Fruit fly (Drosophila melanogaster) whole organism, embryonic: ENCODE measurements around the gene Tctp.

Experiments used
- Aef1 ChIP-seq: fragments of 200-800 bp; sonication (Bioruptor generic); IDR thresholded peaks from 3 replicates; pipeline ENCODE4 v1.3.6; 2022; ENCODE audit warnings: missing biosample characterization, missing genetic modification characterization
- Awh ChIP-seq: fragments of 200-800 bp; sonication (Bioruptor generic); IDR thresholded peaks from 2 replicates; pipeline ENCODE4, ENCODE4 v1.3.6; 2022; ENCODE audit warnings: missing biosample characterization, missing genetic modification characterization
- B-H2 ChIP-seq: fragments of 200-800 bp; sonication (Bioruptor generic); optimal IDR thresholded peaks from 2 replicates; lab custom pipeline; 2018; ENCODE audit warnings: missing biosample characterization, mild to moderate bottlenecking, missing genetic modification characterization
- CG12071 ChIP-seq: fragments of 200-800 bp; sonication (Bioruptor generic); optimal IDR thresholded peaks from 3 replicates; lab custom pipeline; 2018; ENCODE audit warnings: missing biosample characterization, mild to moderate bottlenecking, missing genetic modification characterization
- CG12659 ChIP-seq: fragments of 200-800 bp; sonication (Bioruptor generic); optimal IDR thresholded peaks from 3 replicates; lab custom pipeline; 2017; ENCODE audit warnings: mild to moderate bottlenecking, missing biosample characterization, missing genetic modification reagents, missing genetic modification characterization
- CG12942 ChIP-seq: fragments of 200-800 bp; sonication (Bioruptor generic); optimal IDR thresholded peaks from 3 replicates; lab custom pipeline; 2016; ENCODE audit warnings: missing biosample characterization, missing genetic modification characterization
- CG13775 ChIP-seq: fragments of 200-800 bp; sonication (Bioruptor generic); optimal IDR thresholded peaks from 3 replicates; lab custom pipeline; 2017; ENCODE audit warnings: missing biosample characterization, mild to moderate bottlenecking, missing genetic modification characterization
- CG14860 ChIP-seq: fragments of 200-800 bp; sonication (Bioruptor generic); IDR thresholded peaks from 3 replicates; pipeline ENCODE4 v1.3.6; 2022; ENCODE audit warnings: missing biosample characterization, missing genetic modification characterization; ENCODE audit not compliant: partially characterized antibody
- CG15479 ChIP-seq: fragments of 200-800 bp; sonication (Bioruptor generic); optimal IDR thresholded peaks from 3 replicates; lab custom pipeline; 2019; ENCODE audit warnings: missing biosample characterization, mild to moderate bottlenecking, missing genetic modification characterization, moderate library complexity
- CG1603 ChIP-seq: fragments of 200-800 bp; sonication (Bioruptor generic); optimal IDR thresholded peaks from 2 replicates; lab custom pipeline; 2019; ENCODE audit warnings: missing biosample characterization, mild to moderate bottlenecking, missing genetic modification characterization, moderate library complexity
- CG18764 ChIP-seq: fragments of 200-800 bp; sonication (Bioruptor generic); optimal IDR thresholded peaks from 3 replicates; lab custom pipeline; 2016; ENCODE audit warnings: missing biosample characterization, missing genetic modification characterization
- CG3163 ChIP-seq: fragments of 200-800 bp; sonication (Bioruptor generic); optimal IDR thresholded peaks from 3 replicates; lab custom pipeline; 2016; ENCODE audit warnings: missing biosample characterization, missing genetic modification characterization
- CG33557 ChIP-seq: fragments of 200-800 bp; sonication (Bioruptor generic); optimal IDR thresholded peaks from 2 replicates; lab custom pipeline; 2019; ENCODE audit warnings: missing biosample characterization, mild to moderate bottlenecking, missing genetic modification characterization, moderate library complexity
- CG4617 ChIP-seq: fragments of 200-800 bp; sonication (Bioruptor generic); optimal IDR thresholded peaks from 3 replicates; lab custom pipeline; 2016; ENCODE audit warnings: missing biosample characterization, missing genetic modification characterization, borderline replicate concordance
- CG6654 ChIP-seq: fragments of 200-800 bp; sonication (Bioruptor generic); optimal IDR thresholded peaks from 2 replicates; lab custom pipeline; 2017; ENCODE audit warnings: missing biosample characterization, mild to moderate bottlenecking, missing genetic modification characterization
- CG7357 ChIP-seq: fragments of 200-800 bp; sonication (Bioruptor generic); IDR thresholded peaks from 3 replicates; pipeline ENCODE4 v1.3.6; 2022; ENCODE audit warnings: missing biosample characterization, missing genetic modification characterization
- CG7745 ChIP-seq: fragments of 200-800 bp; sonication (Bioruptor generic); optimal IDR thresholded peaks from 2 replicates; lab custom pipeline; 2018; ENCODE audit warnings: missing biosample characterization, mild to moderate bottlenecking, missing genetic modification characterization, moderate library complexity
- CG9215 ChIP-seq: fragments of 200-800 bp; sonication (Bioruptor generic); IDR thresholded peaks from 2 replicates; pipeline ENCODE4 v1.3.6; 2022; ENCODE audit warnings: missing biosample characterization, missing genetic modification characterization
- CG9727 ChIP-seq: fragments of 200-800 bp; sonication (Bioruptor generic); optimal IDR thresholded peaks from 3 replicates; lab custom pipeline; 2017; ENCODE audit warnings: missing biosample characterization, mild to moderate bottlenecking, missing genetic modification characterization
- Dp ChIP-seq: fragments of 200-800 bp; sonication (Bioruptor generic); optimal IDR thresholded peaks from 2 replicates; lab custom pipeline; 2018; ENCODE audit warnings: missing biosample characterization, mild to moderate bottlenecking, missing genetic modification characterization, moderate library complexity
- Dref ChIP-seq: fragments of 200-800 bp; sonication (Bioruptor generic); IDR thresholded peaks from 2 replicates; pipeline ENCODE4 v1.3.6; 2022; ENCODE audit warnings: missing biosample characterization, missing genetic modification characterization
- HLH4C ChIP-seq: fragments of 200-800 bp; sonication (Bioruptor generic); IDR thresholded peaks from 3 replicates; pipeline ENCODE4 v1.3.6; 2022; ENCODE audit warnings: missing biosample characterization, missing genetic modification characterization; ENCODE audit not compliant: partially characterized antibody
- Hand ChIP-seq: fragments of 200-800 bp; sonication (Bioruptor generic); optimal IDR thresholded peaks from 2 replicates; lab custom pipeline; 2017; ENCODE audit warnings: mild to moderate bottlenecking, missing biosample characterization, missing genetic modification reagents, missing genetic modification characterization
- HmgZ ChIP-seq: fragments of 200-800 bp; sonication (Bioruptor generic); optimal IDR thresholded peaks from 2 replicates; lab custom pipeline; 2018; ENCODE audit warnings: missing biosample characterization, mild to moderate bottlenecking, missing genetic modification characterization
- Hr3 ChIP-seq: fragments of 200-800 bp; sonication (Bioruptor generic); optimal IDR thresholded peaks from 3 replicates; lab custom pipeline; 2016; ENCODE audit warnings: missing biosample characterization, missing genetic modification characterization
- Med ChIP-seq: fragments of 200-800 bp; sonication (Bioruptor generic); peaks from one replicate; lab custom pipeline; 2016; ENCODE audit warnings: missing biosample characterization, missing genetic modification characterization, mild to moderate bottlenecking, inconsistent platforms, moderate library complexity
- Myb ChIP-seq: fragments of 200-800 bp; sonication (Bioruptor generic); optimal IDR thresholded peaks from 2 replicates; lab custom pipeline; 2016; ENCODE audit warnings: missing biosample characterization, missing genetic modification characterization
- Side ChIP-seq: fragments of 200-800 bp; sonication (Bioruptor generic); optimal IDR thresholded peaks from 2 replicates; lab custom pipeline; 2016; ENCODE audit warnings: missing biosample characterization, missing genetic modification characterization
- YL-1 ChIP-seq: fragments of 200-800 bp; sonication (Bioruptor generic); optimal IDR thresholded peaks from 3 replicates; lab custom pipeline; 2017; ENCODE audit warnings: missing biosample characterization, mild to moderate bottlenecking, missing genetic modification characterization
- ap ChIP-seq: fragments of 200-800 bp; sonication (Bioruptor generic); IDR thresholded peaks from 2 replicates; pipeline ENCODE4 v1.3.6; 2022; ENCODE audit warnings: missing biosample characterization, missing genetic modification characterization
- ato ChIP-seq: fragments of 200-800 bp; sonication (Bioruptor generic); IDR thresholded peaks from 2 replicates; pipeline ENCODE4 v1.3.6; 2022; ENCODE audit warnings: missing biosample characterization, missing genetic modification characterization; ENCODE audit not compliant: partially characterized antibody
- bbx ChIP-seq: fragments of 200-800 bp; sonication (Bioruptor generic); IDR thresholded peaks from 2 replicates; pipeline ENCODE4 v1.3.6; 2022; ENCODE audit warnings: missing biosample characterization, missing genetic modification characterization; ENCODE audit not compliant: partially characterized antibody
- cad ChIP-seq: fragments of >200 bp; optimal IDR thresholded peaks from 2 replicates; lab custom pipeline; 2017; ENCODE audit warnings: missing biosample characterization, missing genetic modification characterization
- caup ChIP-seq: fragments of 200-800 bp; sonication (Bioruptor generic); optimal IDR thresholded peaks from 3 replicates; lab custom pipeline; 2017; ENCODE audit warnings: missing biosample characterization, mild to moderate bottlenecking, missing genetic modification characterization, moderate library complexity; ENCODE audit not compliant: severe bottlenecking
- cwo ChIP-seq: fragments of 200-800 bp; sonication (Bioruptor generic); optimal IDR thresholded peaks from 3 replicates; lab custom pipeline; 2017; ENCODE audit warnings: missing biosample characterization, missing genetic modification characterization, mild to moderate bottlenecking, moderate library complexity, missing genetic modification reagents
- dysf ChIP-seq: fragments of 200-800 bp; sonication (Bioruptor generic); IDR thresholded peaks from 3 replicates; pipeline ENCODE4 v1.3.6; 2022; ENCODE audit warnings: missing biosample characterization, missing genetic modification characterization
- eyg ChIP-seq: fragments of 200-800 bp; sonication (Bioruptor generic); optimal IDR thresholded peaks from 3 replicates; lab custom pipeline; 2016; ENCODE audit warnings: missing biosample characterization, missing genetic modification characterization
- grau ChIP-seq: fragments of 200-800 bp; optimal IDR thresholded peaks from 3 replicates; lab custom pipeline; 2019; ENCODE audit warnings: missing biosample characterization, mild to moderate bottlenecking, missing genetic modification characterization, moderate library complexity
- hkb ChIP-seq, 2 experiments: fragments of 200-800 bp in 1 of 2; fragments of >200 bp in 1 of 2; sonication (Bioruptor generic) in 1 of 2; IDR thresholded peaks in 1 of 2; optimal IDR thresholded peaks in 1 of 2; 2 replicates each; pipeline versions ENCODE4 v1.3.6 to Lab custom; 2017 to 2022; ENCODE audit warnings: missing biosample characterization in 1 of 2, missing genetic modification characterization in 1 of 2
- lola ChIP-seq, 3 experiments: fragments of >200 bp in 2 of 3; fragments of 200-800 bp in 1 of 3; sonication (Bioruptor generic) in 1 of 3; optimal IDR thresholded peaks; 2 replicates each; lab custom pipeline; 2017 to 2019; ENCODE audit warnings: missing biosample characterization in 3 of 3, missing genetic modification characterization in 3 of 3, mild to moderate bottlenecking in 1 of 3, moderate library complexity in 1 of 3
- lov ChIP-seq, 2 experiments: fragments of 200-800 bp in 1 of 2; fragments of >200 bp in 1 of 2; sonication (Bioruptor generic) in 1 of 2; IDR thresholded peaks in 1 of 2; optimal IDR thresholded peaks in 1 of 2; 2 replicates in 1 of 2; 3 replicates in 1 of 2; pipeline versions ENCODE4 v1.3.6 to Lab custom; 2017 to 2022; ENCODE audit warnings: missing biosample characterization in 1 of 2, missing genetic modification characterization in 1 of 2
- nau ChIP-seq: fragments of 200-800 bp; sonication (Bioruptor generic); optimal IDR thresholded peaks from 3 replicates; lab custom pipeline; 2017; ENCODE audit warnings: missing biosample characterization, mild to moderate bottlenecking, missing genetic modification characterization, missing genetic modification reagents
- phol ChIP-seq: fragments of 200-800 bp; sonication (Bioruptor generic); optimal IDR thresholded peaks from 3 replicates; lab custom pipeline; 2018; ENCODE audit warnings: missing biosample characterization, mild to moderate bottlenecking, missing genetic modification characterization, moderate library complexity
- sens ChIP-seq: fragments of 200-800 bp; sonication (Bioruptor generic); peaks from one replicate; lab custom pipeline; 2016; ENCODE audit warnings: missing biosample characterization, missing genetic modification characterization
- unc-4 ChIP-seq: fragments of 200-800 bp; sonication (Bioruptor generic); IDR thresholded peaks from 2 replicates; pipeline ENCODE4 v1.3.6; 2022; ENCODE audit warnings: missing biosample characterization, missing genetic modification characterization; ENCODE audit not compliant: partially characterized antibody
- vvl ChIP-seq: fragments of 200-800 bp; sonication (Bioruptor generic); IDR thresholded peaks from 2 replicates; pipeline ENCODE4 v1.3.6; 2022; ENCODE audit warnings: missing biosample characterization, missing genetic modification characterization

The Tctp gene

dm6 chr3R:11234918-11235371, 24.9 kb downstream of the Tctp start, which contains the start of the genes Arfip and CG17721 (continued):
- no peak for TF ChIP-seq CG3163 (GFP tag; lab: Kevin White, UChicago)
- TF ChIP-seq hkb (optimal IDR thresholded peaks at IDR 0.05; lab: Kevin White, UChicago) = peak; percentile 70
- TF ChIP-seq hkb (GFP tag; IDR thresholded peaks at IDR 0.05; lab: Robert Waterston, UW) = no peak
- TF ChIP-seq YL-1 = peak; percentile 55
- no peak for TF ChIP-seq HLH4C (GFP tag; lab: Robert Waterston, UW)
- TF ChIP-seq sens = peak; percentile 88
- TF ChIP-seq HmgZ (tag; lab: Kevin White, UChicago) = peak; percentile 35
- peak; percentile 87 for TF ChIP-seq CG4617 (GFP tag; lab: Kevin White, UChicago)
- no peak for TF ChIP-seq CG12071 (GFP tag; lab: Kevin White, UChicago)
- TF ChIP-seq Awh (GFP tag; lab: Robert Waterston, UW) = no peak
- no peak for TF ChIP-seq ato (GFP tag; lab: Robert Waterston, UW)

DNA sequence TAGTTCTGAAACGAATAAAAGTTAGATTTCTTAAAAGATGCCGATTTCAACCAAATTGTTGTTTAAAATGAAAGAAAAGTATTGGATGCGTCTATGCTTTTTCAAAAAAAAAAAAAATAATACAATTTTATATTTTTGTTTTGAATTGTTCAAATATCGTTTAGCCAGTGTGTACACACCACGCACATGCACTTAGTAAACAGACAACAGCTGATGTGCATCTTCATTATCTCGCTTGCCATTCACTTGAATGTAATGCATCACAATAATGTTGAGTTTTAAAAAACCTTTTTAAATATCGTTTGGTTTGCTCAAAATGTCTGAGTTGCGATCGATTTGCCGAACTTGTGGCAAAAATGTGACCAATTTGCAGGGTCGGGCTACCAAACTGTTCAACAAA, 26.0 kb downstream of the Tctp start, which contains the start of gene CG31441:
Gene CG31441 (plus strand): TSS at position 246 of the 400 bp plus-strand sequence.
- no peak for TF ChIP-seq CG15479 (GFP tag; lab: Kevin White, UChicago)
- TF ChIP-seq cwo (GFP tag; lab: Kevin White, UChicago) = no peak
- no peak for TF ChIP-seq grau
- no peak for TF ChIP-seq CG13775 (GFP tag; lab: Kevin White, UChicago)
- TF ChIP-seq CG7357 (GFP tag; lab: Robert Waterston, UW) = no peak
- TF ChIP-seq eyg (GFP tag; lab: Kevin White, UChicago) = no peak
- TF ChIP-seq Dref (GFP tag; lab: Robert Waterston, UW) = no peak
- no peak for TF ChIP-seq CG9727 (GFP tag; lab: Kevin White, UChicago)
- TF ChIP-seq Hand (GFP tag; lab: Kevin White, UChicago) = no peak
- no peak for TF ChIP-seq ap (GFP tag; lab: Robert Waterston, UW)
- no peak for TF ChIP-seq YL-1
- peak; percentile 26 for TF ChIP-seq B-H2 (GFP tag; lab: Kevin White, UChicago)
- peak; percentile 34 for TF ChIP-seq CG1603 (tag; lab: Kevin White, UChicago)
- no peak for TF ChIP-seq Hr3 (GFP tag; lab: Kevin White, UChicago)
- no peak for TF ChIP-seq CG6654
- TF ChIP-seq cad (GFP tag; lab: Kevin White, UChicago) = no peak
- no peak for TF ChIP-seq CG12942 (GFP tag; lab: Kevin White, UChicago)
- TF ChIP-seq unc-4 (GFP tag; lab: Robert Waterston, UW) = peak; percentile 56; the same call in 1 of the 2 replicates
- TF ChIP-seq CG4617 (GFP tag; lab: Kevin White, UChicago) = peak; percentile 37
- no peak for TF ChIP-seq caup (GFP tag; lab: Kevin White, UChicago)
- TF ChIP-seq Dp (GFP tag; lab: Kevin White, UChicago) = peak; percentile 69
- TF ChIP-seq bbx (GFP tag; lab: Robert Waterston, UW) = peak; percentile 49; the same call in 1 of the 2 replicates
- TF ChIP-seq CG18764 (GFP tag; lab: Kevin White, UChicago) = no peak
- TF ChIP-seq phol (tag; lab: Kevin White, UChicago) = no peak
- no peak for TF ChIP-seq Aef1 (GFP tag; lab: Robert Waterston, UW)
- TF ChIP-seq nau (GFP tag; lab: Kevin White, UChicago) = no peak
- no peak for TF ChIP-seq CG33557 (GFP tag; lab: Kevin White, UChicago)
- TF ChIP-seq CG9215 (GFP tag; lab: Robert Waterston, UW) = no peak
- TF ChIP-seq lov (optimal IDR thresholded peaks at IDR 0.05; lab: Kevin White, UChicago) = no peak
- TF ChIP-seq lov (GFP tag; IDR thresholded peaks at IDR 0.05; lab: Robert Waterston, UW) = no peak
- 0 out of 2 replicates have a peak, but pooled peaks have one; percentile 10 for TF ChIP-seq vvl (GFP tag; lab: Robert Waterston, UW)
- no peak for TF ChIP-seq CG14860
- TF ChIP-seq CG7745 (tag; lab: Kevin White, UChicago) = no peak
- no peak for TF ChIP-seq lola (GFP tag; optimal IDR thresholded peaks at IDR 0.05; lab: Kevin White, UChicago)
- TF ChIP-seq CG12659 = peak; percentile 7
- TF ChIP-seq Myb = peak; percentile 55
- no peak for TF ChIP-seq Side (GFP tag; lab: Kevin White, UChicago)
- TF ChIP-seq dysf (GFP tag; lab: Robert Waterston, UW) = no peak
- TF ChIP-seq HmgZ (tag; lab: Kevin White, UChicago) = peak; percentile 38
- peak; percentile 32 for TF ChIP-seq Med
